Worm (Caenorhabditis elegans): ENCODE results near the gene epg-5.

epg-5 gene

DNA sequence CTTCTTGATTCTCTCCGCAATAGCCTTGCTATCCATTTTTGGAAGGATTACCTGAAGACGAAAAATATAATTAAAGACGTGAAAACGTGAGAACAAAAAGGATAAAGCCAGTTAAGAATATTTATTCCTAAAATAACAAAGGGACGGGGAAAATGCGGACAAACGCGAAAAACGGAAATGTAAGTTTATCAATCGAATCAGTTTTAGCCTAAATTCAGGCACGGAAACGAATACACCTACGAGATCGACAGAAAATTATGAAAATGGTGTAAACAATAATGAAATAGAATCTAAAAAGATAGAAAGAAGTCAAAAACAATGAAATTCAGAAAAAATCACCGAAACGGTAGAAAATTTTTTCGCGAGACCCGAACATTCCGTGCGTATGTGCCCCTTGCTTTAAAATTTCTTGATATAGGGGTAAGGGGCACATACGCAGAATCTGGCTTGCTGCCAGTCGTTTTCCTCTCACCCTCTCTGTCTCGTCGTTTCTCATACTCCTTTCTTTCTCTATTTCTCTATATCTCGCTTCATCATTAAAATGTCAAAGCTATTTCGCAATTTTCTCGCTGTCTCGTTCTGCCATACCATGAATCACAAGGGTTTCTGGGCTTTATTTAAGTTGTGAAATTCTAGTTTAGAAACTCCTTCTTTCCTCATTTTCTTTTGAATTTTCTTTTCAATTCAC is 20.4 kb downstream of the epg-5 start, which contains the start of gene icd-1 (continued):
- TF ChIP-seq dve-1 (tag; optimal IDR thresholded peaks at IDR 0.05) (peak; percentile 84), sox-4 (tag; optimal IDR thresholded peaks at IDR 0.05) (no peak)

DNA sequence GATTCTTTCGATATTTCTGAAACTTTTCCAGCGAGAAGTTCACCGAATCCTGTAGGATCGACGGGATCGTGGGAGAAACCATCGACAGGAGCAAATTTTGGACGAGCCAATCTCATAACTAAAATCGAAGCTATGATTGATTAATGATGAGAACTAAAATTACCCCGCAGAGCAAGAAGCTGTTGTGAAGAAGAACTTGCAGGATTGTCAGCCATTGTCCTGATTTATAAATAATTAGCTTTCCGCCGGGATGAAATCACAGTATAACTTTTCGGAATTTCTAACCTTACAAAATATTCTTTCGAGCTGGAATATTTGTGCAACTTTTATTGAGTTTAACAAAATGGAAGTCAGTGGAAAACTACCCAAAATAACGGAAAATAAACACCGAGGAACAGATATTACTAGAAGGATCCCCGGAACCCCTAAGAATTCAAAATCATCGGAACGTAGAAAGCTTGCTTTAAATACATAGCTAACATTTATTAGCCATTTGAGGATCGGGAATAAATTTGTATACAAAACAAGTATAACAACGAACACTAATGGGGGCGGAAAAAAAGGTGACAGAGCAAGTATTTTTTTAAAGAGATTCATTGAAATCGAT is 21.8 kb downstream of the epg-5 start, which contains the start of gene C56C10.7:
Gene C56C10.7 (minus strand): TSS at position 312 of the 607 bp plus-strand sequence.
- TF ChIP-seq pqm-1 (tag; optimal IDR thresholded peaks at IDR 0.05) (no peak), che-1 (tag; optimal IDR thresholded peaks at IDR 0.05) (no peak), ama-1 (optimal IDR thresholded peaks at IDR 0.05) (peak; percentile 43), sox-2 (GFP tag; IDR thresholded peaks at IDR 0.05) (no peak)

DNA sequence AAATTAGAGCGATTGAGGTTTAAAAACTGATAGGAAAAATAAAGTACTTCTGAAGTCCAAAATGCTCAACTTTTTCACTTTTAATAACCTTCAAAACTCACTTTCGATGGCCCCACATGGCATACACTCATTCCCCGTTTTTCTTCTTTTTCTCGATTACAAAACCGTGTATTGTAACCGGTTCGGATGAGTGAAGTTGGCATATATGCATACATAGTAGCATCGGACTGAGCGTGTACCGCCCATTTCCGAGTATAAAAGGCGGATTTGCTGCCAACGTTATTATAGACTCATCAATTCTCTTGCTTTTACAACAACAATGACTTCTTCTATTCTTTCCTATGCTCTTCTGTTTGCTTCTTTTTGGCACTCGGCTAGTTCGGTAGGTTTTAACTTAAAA is 26.4 kb downstream of the epg-5 start, which contains the start of gene C56C10.4:
Gene C56C10.4 (plus strand): TSS at position 301 of the 400 bp plus-strand sequence.
- TF ChIP-seq Y22D7AL.16 (tag; optimal IDR thresholded peaks at IDR 0.05) (no peak), ceh-31 (tag; optimal IDR thresholded peaks at IDR 0.05) (no peak), pax-1 (tag; optimal IDR thresholded peaks at IDR 0.05) (no peak), lin-11 (tag; optimal IDR thresholded peaks at IDR 0.05) (no peak), sox-4 (tag; optimal IDR thresholded peaks at IDR 0.05) (no peak), unc-55 (GFP tag; optimal IDR thresholded peaks at IDR 0.05) (no peak), ets-4 (tag; optimal IDR thresholded peaks at IDR 0.05) (no peak), tbx-7 (tag; optimal IDR thresholded peaks at IDR 0.05) (no peak), npax-4 (tag; optimal IDR thresholded peaks at IDR 0.05) (no peak), madf-2 (tag; optimal IDR thresholded peaks at IDR 0.05) (no peak), C38D4.7 (GFP tag; optimal IDR thresholded peaks at IDR 0.05) (no peak), elt-2 (tag; optimal IDR thresholded peaks at IDR 0.05) (no peak), T23F11.4 (GFP tag; optimal IDR thresholded peaks at IDR 0.05) (no peak)

DNA sequence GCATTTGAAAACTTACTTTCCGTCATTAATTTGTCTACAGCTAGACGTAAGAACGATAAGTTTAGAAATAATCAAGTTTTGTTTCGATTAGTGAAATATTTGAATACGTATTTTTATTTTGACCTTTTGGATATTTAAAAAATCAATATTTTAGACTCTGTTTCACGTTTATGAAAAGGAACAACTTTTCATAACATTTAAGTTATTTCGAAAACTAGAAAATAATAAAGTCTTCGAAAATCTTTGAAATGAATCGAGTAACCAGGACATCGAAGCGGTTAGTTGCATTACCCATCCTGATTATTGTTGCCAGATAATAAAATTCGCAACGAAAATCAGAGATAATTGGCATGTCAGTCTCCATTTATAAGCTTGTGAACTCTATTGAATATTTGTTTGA is 27.9 kb downstream of the epg-5 start, which contains the start of gene C56C10.6:
Gene C56C10.6 (minus strand): TSS at position 101 of the 400 bp plus-strand sequence.
- TF ChIP-seq K02D7.2 (tag; optimal IDR thresholded peaks at IDR 0.05), result no peak
- no peak for TF ChIP-seq pqm-1 (tag; optimal IDR thresholded peaks at IDR 0.05)
- no peak for TF ChIP-seq hlh-13 (GFP tag; optimal IDR thresholded peaks at IDR 0.05)
- no peak for TF ChIP-seq ceh-31 (tag; optimal IDR thresholded peaks at IDR 0.05)
- no peak for TF ChIP-seq ceh-48 (tag; optimal IDR thresholded peaks at IDR 0.05)
- no peak for TF ChIP-seq npax-4 (tag; optimal IDR thresholded peaks at IDR 0.05)
- no peak for TF ChIP-seq fax-1 (tag; optimal IDR thresholded peaks at IDR 0.05)
- TF ChIP-seq unc-86 (tag; optimal IDR thresholded peaks at IDR 0.05), result no peak
- TF ChIP-seq unc-3 (GFP tag; conservative IDR thresholded peaks at IDR 0.05), result no peak
- no peak for TF ChIP-seq unc-3 (tag; optimal IDR thresholded peaks at IDR 0.05)
- no peak for TF ChIP-seq unc-42 (tag; optimal IDR thresholded peaks at IDR 0.05)
- no peak for TF ChIP-seq pha-4 (tag; optimal IDR thresholded peaks at IDR 0.05)
- no peak for TF ChIP-seq ref-2 (tag; optimal IDR thresholded peaks at IDR 0.05)
- no peak for TF ChIP-seq madf-2 (tag; optimal IDR thresholded peaks at IDR 0.05)
- TF ChIP-seq hlh-8 (tag; optimal IDR thresholded peaks at IDR 0.05), result no peak
- no peak for TF ChIP-seq elt-4 (tag; optimal IDR thresholded peaks at IDR 0.05)

DNA sequence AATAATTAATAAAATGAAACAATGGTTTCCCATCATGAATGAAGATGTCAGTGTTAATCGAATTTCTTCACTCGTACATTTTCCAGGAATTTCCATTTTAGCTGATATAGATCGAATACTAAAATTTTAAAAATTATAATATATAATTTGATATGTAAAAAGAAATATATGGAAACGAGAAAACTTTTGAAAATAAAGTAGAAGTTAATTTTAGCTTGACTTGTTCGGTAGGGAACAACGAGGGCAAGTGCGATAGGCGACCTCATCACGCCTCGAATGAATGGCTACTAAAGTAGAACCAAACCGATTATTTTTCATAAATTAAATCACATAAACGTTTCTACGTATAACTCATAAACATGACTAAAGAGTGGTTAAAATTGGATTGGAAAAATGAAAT is 30.8 kb downstream of the epg-5 start, which contains the start of gene sra-31:
Gene sra-31 (minus strand): TSS at position 101 of the 400 bp plus-strand sequence.
- TF ChIP-seq hlh-30 (tag; optimal IDR thresholded peaks at IDR 0.05; ENCODE audit: insufficient read depth) (no peak), tbx-7 (tag; optimal IDR thresholded peaks at IDR 0.05) (no peak), ceh-34 (tag; optimal IDR thresholded peaks at IDR 0.05) (no peak), K02D7.2 (tag; optimal IDR thresholded peaks at IDR 0.05) (no peak), ceh-14 (tag; optimal IDR thresholded peaks at IDR 0.05) (no peak), nfya-1 (tag; optimal IDR thresholded peaks at IDR 0.05) (no peak), ets-4 (tag; optimal IDR thresholded peaks at IDR 0.05) (no peak)

Data from whole organism, late embryonic.